Fruit fly (Drosophila melanogaster): ENCODE data around the gene Irc.

DNA sequence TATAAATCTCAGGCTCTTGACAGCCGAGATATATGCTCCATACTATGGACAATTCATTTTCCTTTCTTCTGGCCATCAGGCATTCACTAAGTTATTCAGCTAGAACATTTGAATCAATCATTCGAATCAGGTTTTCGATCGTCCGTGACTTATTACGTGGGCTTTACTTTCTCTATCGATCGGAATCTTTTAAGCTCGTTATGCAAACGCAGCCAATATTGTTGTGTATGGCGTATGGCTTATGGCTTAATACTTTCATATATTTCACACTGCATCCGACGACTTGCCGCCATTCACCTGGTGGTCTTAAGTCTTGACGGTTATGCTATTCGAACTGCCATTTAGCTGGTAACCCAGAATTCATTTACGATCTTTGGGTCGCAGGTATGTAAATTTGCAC lies 13.5 kb downstream of the Irc start:
- TF ChIP-seq psq (optimal IDR thresholded peaks at IDR 0.05): no peak
- TF ChIP-seq insv (optimal IDR thresholded peaks at IDR 0.05): no peak
